Fruit fly (Drosophila melanogaster) whole organism, larva: ENCODE results near the gene CG8176.

ENCODE experiments used
- noc ChIP-seq: fragments of 200-800 bp; sonication (Bioruptor generic); optimal IDR thresholded peaks from 3 replicates; lab custom pipeline; 2019; ENCODE audit warnings: missing biosample characterization, mild to moderate bottlenecking, missing genetic modification characterization, moderate library complexity

The CG8176 gene

dm6 chr3R:9502416-9502763 is 13.4 kb upstream of the CG8176 start, which contains the start of gene RhoL:
TSS of gene RhoL (minus strand) at chr3R:9502581.
- peak; percentile 54 for TF ChIP-seq noc (tag; lab: Kevin White, UChicago)

dm6 chr3R:9503329-9504088 is 12.3 kb upstream of the CG8176 start:
- TF ChIP-seq noc (tag; lab: Kevin White, UChicago) = no peak

- TF ChIP-seq noc (tag; lab: Kevin White, UChicago) = peak; percentile 13
Measured at dm6 chr3R:9504355-9504754, 11.5 kb upstream of the CG8176 start, which contains the start of gene CG8149. TSS of gene CG8149 (plus strand) at chr3R:9504656.

- TF ChIP-seq noc (tag; lab: Kevin White, UChicago) = no peak
Measured at dm6 chr3R:9510070-9510518, 5.7 kb upstream of the CG8176 start, which contains the start of gene rump. TSS of gene rump (minus strand) at chr3R:9510324.

- no peak for TF ChIP-seq noc (tag; lab: Kevin White, UChicago)
Measured at dm6 chr3R:9512193-9513051, 3.4 kb upstream of the CG8176 start.

dm6 chr3R:9513052-9513420 is 2.8 kb upstream of the CG8176 start, which contains the start of the genes Ras85D and Rlb1:
TSS of gene Ras85D (minus strand) at chr3R:9513067.
TSS of gene Rlb1 (plus strand) at chr3R:9513327.
- peak; percentile 75 for TF ChIP-seq noc (tag; lab: Kevin White, UChicago)

dm6 chr3R:9516400-9516852 is 619 bp downstream of the CG8176 start:
- no peak for TF ChIP-seq noc (tag; lab: Kevin White, UChicago)

dm6 chr3R:9527907-9528842 is 12.4 kb downstream of the CG8176 start:
- peak; percentile 96 for TF ChIP-seq noc (tag; lab: Kevin White, UChicago)

- TF ChIP-seq noc (tag; lab: Kevin White, UChicago) = no peak
Measured at dm6 chr3R:9529387-9529897, 13.6 kb downstream of the CG8176 start.

- no peak for TF ChIP-seq noc (tag; lab: Kevin White, UChicago)
Measured at dm6 chr3R:9529913-9530312, 14.1 kb downstream of the CG8176 start.

- TF ChIP-seq noc (tag; lab: Kevin White, UChicago) = no peak
Measured at dm6 chr3R:9532437-9533180, 16.8 kb downstream of the CG8176 start, which contains the start of gene by. TSS of gene by (minus strand) at chr3R:9533011.

- TF ChIP-seq noc (tag; lab: Kevin White, UChicago) = peak; percentile 98
Measured at dm6 chr3R:9533181-9534124, 17.6 kb downstream of the CG8176 start.

dm6 chr3R:9534125-9534496 is 18.3 kb downstream of the CG8176 start:
- TF ChIP-seq noc (tag; lab: Kevin White, UChicago) = peak; percentile 79
